Fruit fly (Drosophila melanogaster) whole organism, prepupa: Measurements from ENCODE around the gene fy.

Experiments
- Blimp-1 ChIP-seq: fragments of 200-800 bp; sonication (Bioruptor generic); optimal IDR thresholded peaks from 3 replicates; lab custom pipeline; 2017; ENCODE audit warnings: missing biosample characterization, missing genetic modification characterization, mild to moderate bottlenecking, moderate library complexity, missing genetic modification reagents
- CG10631 ChIP-seq: fragments of 200-800 bp; sonication (Bioruptor generic); optimal IDR thresholded peaks from 2 replicates; lab custom pipeline; 2016; ENCODE audit warnings: missing biosample characterization, missing genetic modification characterization
- CG10669 ChIP-seq: fragments of 200-800 bp; sonication (Bioruptor generic); optimal IDR thresholded peaks from 3 replicates; lab custom pipeline; 2018; ENCODE audit warnings: missing biosample characterization, mild to moderate bottlenecking, missing genetic modification characterization, moderate library complexity
- CG11294 ChIP-seq: fragments of 200-800 bp; sonication (Bioruptor generic); IDR thresholded peaks from 2 replicates; pipeline ENCODE4 v1.3.6; 2022; ENCODE audit warnings: missing biosample characterization, missing genetic modification characterization
- CG11902 ChIP-seq: fragments of 200-800 bp; sonication (Bioruptor generic); optimal IDR thresholded peaks from 3 replicates; lab custom pipeline; 2016; ENCODE audit warnings: missing biosample characterization, missing genetic modification characterization
- CG1621 ChIP-seq: fragments of 200-800 bp; sonication (Bioruptor generic); optimal IDR thresholded peaks from 3 replicates; lab custom pipeline; 2018; ENCODE audit warnings: missing biosample characterization, mild to moderate bottlenecking, missing genetic modification characterization
- CG16779 ChIP-seq: fragments of 200-800 bp; sonication (Bioruptor generic); optimal IDR thresholded peaks from 3 replicates; lab custom pipeline; 2017; ENCODE audit warnings: missing biosample characterization, mild to moderate bottlenecking, missing genetic modification characterization
- CG31627 ChIP-seq: fragments of 200-800 bp; sonication (Bioruptor generic); optimal IDR thresholded peaks from 3 replicates; lab custom pipeline; 2016; ENCODE audit warnings: missing biosample characterization, missing genetic modification characterization
- CG32006 ChIP-seq: fragments of 200-800 bp; sonication (Bioruptor generic); optimal IDR thresholded peaks from 3 replicates; lab custom pipeline; 2017; ENCODE audit warnings: missing biosample characterization, mild to moderate bottlenecking, missing genetic modification characterization
- CG34406 ChIP-seq: fragments of 200-800 bp; sonication (Bioruptor generic); optimal IDR thresholded peaks from 3 replicates; lab custom pipeline; 2016; ENCODE audit warnings: missing biosample characterization, missing genetic modification characterization
- CG3919 ChIP-seq: fragments of 200-800 bp; sonication (Bioruptor generic); optimal IDR thresholded peaks from 3 replicates; lab custom pipeline; 2016; ENCODE audit warnings: missing biosample characterization, missing genetic modification characterization
- CG6163 ChIP-seq: fragments of 200-800 bp; sonication (Bioruptor generic); IDR thresholded peaks from 3 replicates; pipeline ENCODE4 v1.3.6; 2022; ENCODE audit warnings: missing biosample characterization, missing genetic modification characterization
- CG6276 ChIP-seq: fragments of 200-800 bp; sonication (Bioruptor generic); optimal IDR thresholded peaks from 2 replicates; lab custom pipeline; 2017; ENCODE audit warnings: missing biosample characterization, mild to moderate bottlenecking, missing genetic modification characterization
- CG6808 ChIP-seq: fragments of 200-800 bp; sonication (Bioruptor generic); optimal IDR thresholded peaks from 3 replicates; lab custom pipeline; 2017; ENCODE audit warnings: missing biosample characterization, missing genetic modification characterization, mild to moderate bottlenecking, moderate library complexity, missing genetic modification reagents
- CG6854 ChIP-seq: fragments of 200-800 bp; sonication (Bioruptor generic); optimal IDR thresholded peaks from 2 replicates; lab custom pipeline; 2017; ENCODE audit warnings: missing biosample characterization, mild to moderate bottlenecking, missing genetic modification characterization
- CG7368 ChIP-seq: fragments of 200-800 bp; sonication (Bioruptor generic); optimal IDR thresholded peaks from 3 replicates; lab custom pipeline; 2016; ENCODE audit warnings: missing biosample characterization, missing genetic modification characterization
- CG8119 ChIP-seq: fragments of 200-800 bp; sonication (Bioruptor generic); IDR thresholded peaks from 3 replicates; pipeline ENCODE4 v1.3.6; 2022; ENCODE audit warnings: missing biosample characterization, missing genetic modification characterization
- CG8319 ChIP-seq: fragments of 200-800 bp; sonication (Bioruptor generic); optimal IDR thresholded peaks from 3 replicates; lab custom pipeline; 2016; ENCODE audit warnings: missing biosample characterization, missing genetic modification characterization
- CG9139 ChIP-seq: fragments of 200-800 bp; sonication (Bioruptor generic); optimal IDR thresholded peaks from 3 replicates; lab custom pipeline; 2017; ENCODE audit warnings: missing biosample characterization, mild to moderate bottlenecking, missing genetic modification characterization
- Eip78C ChIP-seq: fragments of 200-800 bp; sonication (Bioruptor generic); peaks from one replicate; lab custom pipeline; 2016; ENCODE audit warnings: missing biosample characterization, missing genetic modification characterization
- Ets21C ChIP-seq: fragments of 200-800 bp; sonication (Bioruptor generic); optimal IDR thresholded peaks from 3 replicates; lab custom pipeline; 2016; ENCODE audit warnings: missing biosample characterization, missing genetic modification characterization
- Ets96B ChIP-seq: fragments of 200-800 bp; optimal IDR thresholded peaks from 2 replicates; lab custom pipeline; 2019; ENCODE audit warnings: missing biosample characterization, mild to moderate bottlenecking, missing genetic modification characterization, moderate library complexity
- Gug ChIP-seq: fragments of 200-800 bp; sonication (Bioruptor generic); IDR thresholded peaks from 2 replicates; pipeline ENCODE4 v1.3.6; 2022; ENCODE audit warnings: missing biosample characterization, missing genetic modification characterization
- Hr38 ChIP-seq: sonication (Bioruptor generic); optimal IDR thresholded peaks from 2 replicates; lab custom pipeline; 2016; ENCODE audit warnings: missing biosample characterization, missing genetic modification characterization
- Hr4 ChIP-seq: fragments of 200-800 bp; sonication (Bioruptor generic); optimal IDR thresholded peaks from 3 replicates; lab custom pipeline; 2016; ENCODE audit warnings: missing biosample characterization, missing genetic modification characterization
- Lpt ChIP-seq: fragments of 200-800 bp; sonication (Bioruptor generic); optimal IDR thresholded peaks from 3 replicates; lab custom pipeline; 2016; ENCODE audit warnings: missing biosample characterization, missing genetic modification characterization
- Met ChIP-seq: fragments of 200-800 bp; sonication (Bioruptor generic); optimal IDR thresholded peaks from 3 replicates; lab custom pipeline; 2016; ENCODE audit warnings: missing biosample characterization, missing genetic modification characterization
- Smox ChIP-seq: fragments of 200-800 bp; sonication (Bioruptor generic); optimal IDR thresholded peaks from 3 replicates; lab custom pipeline; 2016; ENCODE audit warnings: missing biosample characterization, missing genetic modification characterization
- Sox14 ChIP-seq: fragments of 200-800 bp; sonication (Bioruptor generic); optimal IDR thresholded peaks from 3 replicates; lab custom pipeline; 2016; ENCODE audit warnings: missing biosample characterization, missing genetic modification characterization
- acj6 ChIP-seq: fragments of 200-800 bp; sonication (Bioruptor generic); optimal IDR thresholded peaks from 3 replicates; lab custom pipeline; 2016; ENCODE audit warnings: missing biosample characterization, missing genetic modification characterization
- cyc ChIP-seq: fragments of 200-800 bp; sonication (Bioruptor generic); optimal IDR thresholded peaks from 3 replicates; lab custom pipeline; 2016; ENCODE audit warnings: missing biosample characterization, missing genetic modification characterization
- dac ChIP-seq: fragments of 200-800 bp; sonication (Bioruptor generic); optimal IDR thresholded peaks from 2 replicates; lab custom pipeline; 2017; ENCODE audit warnings: missing biosample characterization, mild to moderate bottlenecking, missing genetic modification characterization
- dsx ChIP-seq: fragments of 200-800 bp; optimal IDR thresholded peaks from 3 replicates; lab custom pipeline; 2019; ENCODE audit warnings: missing biosample characterization, mild to moderate bottlenecking, missing genetic modification characterization, moderate library complexity; ENCODE audit not compliant: poor library complexity, severe bottlenecking
- eg ChIP-seq: fragments of 200-800 bp; sonication (Bioruptor generic); IDR thresholded peaks from 3 replicates; pipeline ENCODE4 v1.3.6; 2022; ENCODE audit warnings: missing biosample characterization, missing genetic modification characterization
- fd59A ChIP-seq: fragments of 200-800 bp; sonication (Bioruptor generic); optimal IDR thresholded peaks from 2 replicates; lab custom pipeline; 2017; ENCODE audit warnings: missing biosample characterization, mild to moderate bottlenecking, missing genetic modification characterization, missing genetic modification reagents
- fkh ChIP-seq: fragments of 200-800 bp; sonication (Bioruptor generic); optimal IDR thresholded peaks from 3 replicates; lab custom pipeline; 2017; ENCODE audit warnings: missing biosample characterization, mild to moderate bottlenecking, missing genetic modification characterization, moderate library complexity
- lz ChIP-seq: fragments of 200-800 bp; sonication (Bioruptor generic); optimal IDR thresholded peaks from 3 replicates; lab custom pipeline; 2016; ENCODE audit warnings: missing biosample characterization, missing genetic modification characterization
- net ChIP-seq: fragments of 200-800 bp; sonication (Bioruptor generic); optimal IDR thresholded peaks from 3 replicates; lab custom pipeline; 2016; ENCODE audit warnings: missing biosample characterization, missing genetic modification characterization
- spab ChIP-seq: fragments of 200-800 bp; sonication (Bioruptor generic); optimal IDR thresholded peaks from 2 replicates; lab custom pipeline; 2017; ENCODE audit warnings: missing biosample characterization, mild to moderate bottlenecking, missing genetic modification characterization, missing genetic modification reagents
- ss ChIP-seq, 2 experiments: fragments of 200-800 bp; sonication (Bioruptor generic); optimal IDR thresholded peaks; 2 replicates in 1 of 2; 3 replicates in 1 of 2; lab custom pipeline; 2017 to 2018; ENCODE audit warnings: mild to moderate bottlenecking in 2 of 2, missing biosample characterization in 2 of 2, missing genetic modification characterization in 2 of 2, moderate library complexity in 1 of 2
- svp ChIP-seq: fragments of 200-800 bp; sonication (Bioruptor generic); peaks from one replicate; lab custom pipeline; 2016; ENCODE audit warnings: missing biosample characterization, missing genetic modification characterization
- topi ChIP-seq: fragments of 200-800 bp; sonication (Bioruptor generic); optimal IDR thresholded peaks from 3 replicates; lab custom pipeline; 2016; ENCODE audit warnings: missing biosample characterization, missing genetic modification characterization
- vri ChIP-seq: fragments of 200-800 bp; sonication (Bioruptor generic); optimal IDR thresholded peaks from 3 replicates; lab custom pipeline; 2016; ENCODE audit warnings: missing biosample characterization, mild to moderate bottlenecking, missing genetic modification characterization

fy gene

dm6 chr2L:8425212-8425611 is 22.1 kb upstream of the fy start:
- no peak for TF ChIP-seq CG8319
- TF ChIP-seq lz (GFP tag; lab: Kevin White, UChicago) = no peak
- no peak for TF ChIP-seq Ets96B (tag; lab: Kevin White, UChicago)
- TF ChIP-seq vri = peak; percentile 68
- TF ChIP-seq svp (GFP tag; lab: Kevin White, UChicago) = no peak
- TF ChIP-seq fd59A (GFP tag; lab: Kevin White, UChicago) = no peak
- TF ChIP-seq Hr38 = no peak

dm6 chr2L:8424662-8425208 is 21.7 kb upstream of the fy start:
- TF ChIP-seq CG11294 (GFP tag; lab: Robert Waterston, UW) (no peak), CG1621 (no peak), fkh (GFP tag; lab: Kevin White, UChicago) (no peak), CG6808 (GFP tag; lab: Kevin White, UChicago) (no peak), CG8319 (no peak), net (GFP tag; lab: Kevin White, UChicago) (no peak), Hr38 (no peak), CG6163 (no peak)
- TF ChIP-seq, all 60 proteins: peak for 0

- TF ChIP-seq Gug (GFP tag; lab: Robert Waterston, UW) = no peak
- peak; percentile 6 for TF ChIP-seq vri
- peak; percentile 81 for TF ChIP-seq svp (GFP tag; lab: Kevin White, UChicago)
- TF ChIP-seq ss (GFP tag; optimal IDR thresholded peaks at IDR 0.05; lab: Kevin White, UChicago) = peak in 1 of 2 experiments; percentile 40
- peak; percentile 80 for TF ChIP-seq Sox14 (GFP tag; lab: Kevin White, UChicago)
- no peak for TF ChIP-seq Ets96B (tag; lab: Kevin White, UChicago)
- peak; percentile 37; the same call in 1 of the 3 replicates for TF ChIP-seq CG6163
These were observed 21.0 kb upstream of the fy start for dm6 chr2L:8424090-8424470.

- TF ChIP-seq cyc (GFP tag; lab: Kevin White, UChicago) (no peak), topi (no peak), CG10631 (GFP tag; lab: Kevin White, UChicago) (peak; percentile 24), net (GFP tag; lab: Kevin White, UChicago) (no peak), CG7368 (no peak), eg (GFP tag; lab: Robert Waterston, UW) (no peak), fkh (GFP tag; lab: Kevin White, UChicago) (peak; percentile 23), CG11294 (GFP tag; lab: Robert Waterston, UW) (no peak), Smox (no peak), vri (no peak), Hr38 (no peak), CG34406 (GFP tag; lab: Kevin White, UChicago) (no peak), fd59A (GFP tag; lab: Kevin White, UChicago) (no peak), CG1621 (no peak), acj6 (GFP tag; lab: Kevin White, UChicago) (peak; percentile 6), dac (GFP tag; lab: Kevin White, UChicago) (no peak), CG3919 (GFP tag; lab: Kevin White, UChicago) (peak; percentile 7), CG16779 (tag; lab: Kevin White, UChicago) (no peak), CG31627 (no peak), Lpt (GFP tag; lab: Kevin White, UChicago) (no peak), CG6163 (no peak), Met (GFP tag; lab: Kevin White, UChicago) (peak; percentile 40), Blimp-1 (GFP tag; lab: Kevin White, UChicago) (no peak), CG11902 (GFP tag; lab: Kevin White, UChicago) (no peak), CG8119 (GFP tag; lab: Robert Waterston, UW) (no peak), CG9139 (no peak), dsx (GFP tag; lab: Kevin White, UChicago) (no peak), lz (GFP tag; lab: Kevin White, UChicago) (no peak), spab (GFP tag; lab: Kevin White, UChicago) (no peak), svp (GFP tag; lab: Kevin White, UChicago) (peak; percentile 53), Eip78C (GFP tag; lab: Kevin White, UChicago) (peak; percentile 54), CG6854 (GFP tag; lab: Kevin White, UChicago) (no peak), CG6276 (no peak), CG10669 (GFP tag; lab: Kevin White, UChicago) (peak; percentile 36), Hr4 (GFP tag; lab: Kevin White, UChicago) (peak; percentile 3), Ets21C (no peak), CG32006 (GFP tag; lab: Kevin White, UChicago) (no peak), Gug (GFP tag; lab: Robert Waterston, UW) (no peak)
These were observed 20.5 kb upstream of the fy start for dm6 chr2L:8423460-8424089.
